Worm (Caenorhabditis elegans) whole organism, mixed stage, embryonic: Measurements from ENCODE around the gene vab-15.

Experiments
- ces-1 ChIP-seq: fragments of 150-350 bp; optimal IDR thresholded peaks from 2 replicates; lab custom pipeline; 2014; ENCODE audit warnings: missing biosample characterization, missing genetic modification reagents, missing genetic modification characterization
- drap-1 ChIP-seq: fragments of 200-800 bp; sonication (Bioruptor generic); optimal IDR thresholded peaks from 3 replicates; lab custom pipeline; 2018; ENCODE audit warnings: mild to moderate bottlenecking, missing genetic modification characterization, missing compliant biosample characterization
- elt-1 ChIP-seq: sonication (generic microtip); optimal IDR thresholded peaks from 2 replicates; lab custom pipeline; 2017; ENCODE audit warnings: missing genetic modification characterization, mild to moderate bottlenecking, missing compliant biosample characterization, antibody characterized with exemption, moderate library complexity, borderline replicate concordance; ENCODE audit not compliant: insufficient read depth
- lin-13 ChIP-seq: fragments of 150-350 bp; optimal IDR thresholded peaks from 2 replicates; lab custom pipeline; 2014; ENCODE audit warnings: missing biosample characterization, missing genetic modification characterization
- lsy-2 ChIP-seq: fragments of 150-350 bp; optimal IDR thresholded peaks from 2 replicates; lab custom pipeline; 2014; ENCODE audit warnings: missing biosample characterization, missing genetic modification characterization
- mab-5 ChIP-seq: fragments of 150-350 bp; optimal IDR thresholded peaks from 2 replicates; lab custom pipeline; 2014; ENCODE audit warnings: missing biosample characterization, missing genetic modification characterization
- nhr-2 ChIP-seq: fragments of 150-350 bp; optimal IDR thresholded peaks from 2 replicates; lab custom pipeline; 2014; ENCODE audit warnings: missing biosample characterization, missing genetic modification characterization
- nhr-28 ChIP-seq: fragments of 150-350 bp; optimal IDR thresholded peaks from 2 replicates; lab custom pipeline; 2014; ENCODE audit warnings: missing biosample characterization, missing genetic modification characterization
- snpc-4 ChIP-seq: fragments of 150-350 bp; optimal IDR thresholded peaks from 2 replicates; lab custom pipeline; 2014; ENCODE audit warnings: missing biosample characterization, missing genetic modification characterization
- tbx-8 ChIP-seq: fragments of 200-800 bp; sonication (Bioruptor generic); optimal IDR thresholded peaks from 2 replicates; lab custom pipeline; 2018; ENCODE audit warnings: mild to moderate bottlenecking, missing genetic modification characterization, moderate library complexity, missing compliant biosample characterization
- unc-39 ChIP-seq: fragments of 150-350 bp; optimal IDR thresholded peaks from 2 replicates; lab custom pipeline; 2014; ENCODE audit warnings: missing biosample characterization, missing genetic modification characterization
- unc-62 ChIP-seq: fragments of 150-350 bp; optimal IDR thresholded peaks from 2 replicates; lab custom pipeline; 2014; ENCODE audit warnings: missing biosample characterization, missing genetic modification reagents, missing genetic modification characterization
- ztf-11 ChIP-seq: fragments of 150-350 bp; optimal IDR thresholded peaks from 2 replicates; lab custom pipeline; 2014; ENCODE audit warnings: missing biosample characterization, missing genetic modification characterization

DNA sequence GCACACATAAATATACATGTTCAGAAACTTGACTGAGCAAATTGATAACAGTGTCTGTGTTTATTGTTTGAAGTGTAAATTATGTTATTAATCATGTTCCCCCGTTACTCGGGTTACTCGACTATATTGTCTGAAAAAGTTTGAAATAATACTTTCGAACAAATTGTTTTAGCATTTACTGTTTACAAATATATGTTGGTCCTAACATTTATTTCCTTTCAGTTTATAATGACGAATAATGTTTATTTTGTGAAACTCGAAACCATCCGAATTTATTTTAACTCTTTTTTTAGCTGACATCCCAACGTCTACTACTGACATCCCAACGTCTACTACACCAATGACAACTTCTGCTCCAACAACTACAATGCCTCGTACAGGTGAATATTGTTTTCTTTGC, 21.7 kb downstream of the vab-15 start, which contains the start of gene R07B1.7:
- TF ChIP-seq nhr-28 (tag; lab: Kevin White, UChicago): no peak
- no peak for TF ChIP-seq elt-1 (tag; lab: Kevin White, UChicago)
- TF ChIP-seq ces-1 (GFP tag; lab: Kevin White, UChicago): no peak
- no peak for TF ChIP-seq nhr-2
- no peak for TF ChIP-seq mab-5
- TF ChIP-seq lin-13 (tag; lab: Kevin White, UChicago): no peak
- TF ChIP-seq unc-39 (tag; lab: Kevin White, UChicago): no peak
- TF ChIP-seq lsy-2 (tag; lab: Kevin White, UChicago): no peak
- TF ChIP-seq tbx-8 (GFP tag; lab: Kevin White, UChicago): no peak
- no peak for TF ChIP-seq snpc-4 (tag; lab: Kevin White, UChicago)
- no peak for TF ChIP-seq ztf-11 (tag; lab: Kevin White, UChicago)
- no peak for TF ChIP-seq unc-62 (GFP tag; lab: Kevin White, UChicago)
- TF ChIP-seq drap-1 (GFP tag; lab: Kevin White, UChicago): no peak
